Fruit fly (Drosophila melanogaster) whole organism, wandering third instar larva: ENCODE data around the gene Fnta.

Experiments used
- Abd-B ChIP-seq: fragments of >200 bp; optimal IDR thresholded peaks from 2 replicates; lab custom pipeline; 2017; ENCODE audit warnings: missing biosample characterization, missing genetic modification characterization
- CG9705 ChIP-seq: fragments of 200-800 bp; sonication (Bioruptor generic); optimal IDR thresholded peaks from 2 replicates; lab custom pipeline; 2018; ENCODE audit warnings: missing biosample characterization, mild to moderate bottlenecking, missing genetic modification characterization
- Dfd ChIP-seq: fragments of >200 bp; optimal IDR thresholded peaks from 2 replicates; lab custom pipeline; 2017; ENCODE audit warnings: missing biosample characterization, missing genetic modification characterization
- Dif ChIP-seq: fragments of 200-275, 200-300 bp; sonication (Bioruptor generic); optimal IDR thresholded peaks from 2 replicates; lab custom pipeline; 2018; ENCODE audit warnings: missing biosample characterization, missing genetic modification characterization; ENCODE audit not compliant: partially characterized antibody
- HLH106 ChIP-seq: fragments of 200-800 bp; optimal IDR thresholded peaks from 3 replicates; lab custom pipeline; 2019; ENCODE audit warnings: missing biosample characterization, mild to moderate bottlenecking, missing genetic modification characterization, moderate library complexity
- Hnf4 ChIP-seq: fragments of 200-800 bp; sonication (Bioruptor generic); optimal IDR thresholded peaks from 2 replicates; lab custom pipeline; 2016; ENCODE audit warnings: missing biosample characterization, mild to moderate bottlenecking, missing genetic modification characterization
- Hr78 ChIP-seq: fragments of >200 bp; optimal IDR thresholded peaks from 2 replicates; lab custom pipeline; 2017; ENCODE audit warnings: missing biosample characterization, missing genetic modification characterization
- Hr83 ChIP-seq: fragments of 200-300 bp; sonication (Bioruptor generic); optimal IDR thresholded peaks from 2 replicates; lab custom pipeline; 2016; ENCODE audit warnings: missing biosample characterization, mild to moderate bottlenecking, missing genetic modification characterization, moderate library complexity; ENCODE audit not compliant: poor library complexity, severe bottlenecking
- Jra ChIP-seq: sonication (Bioruptor generic); optimal IDR thresholded peaks from 2 replicates; lab custom pipeline; 2016; ENCODE audit warnings: missing biosample characterization, missing genetic modification characterization
- N ChIP-seq: fragments of >200 bp; optimal IDR thresholded peaks from 2 replicates; lab custom pipeline; 2018; ENCODE audit warnings: missing biosample characterization, missing external identifiers, missing genetic modification characterization
- OdsH ChIP-seq: fragments of 200-800 bp; sonication (Bioruptor generic); optimal IDR thresholded peaks from 2 replicates; lab custom pipeline; 2016; ENCODE audit warnings: missing biosample characterization, mild to moderate bottlenecking, missing genetic modification characterization
- Rel ChIP-seq, 2 experiments: fragments of 200-800 bp; sonication (Bioruptor generic) in 1 of 2; optimal IDR thresholded peaks; 2 replicates in 1 of 2; 3 replicates in 1 of 2; lab custom pipeline; 2016 to 2019; ENCODE audit warnings: mild to moderate bottlenecking in 2 of 2, missing biosample characterization in 2 of 2, missing genetic modification characterization in 2 of 2, moderate library complexity in 1 of 2
- Sp1 ChIP-seq: fragments of 200-800 bp; sonication (Bioruptor generic); optimal IDR thresholded peaks from 3 replicates; lab custom pipeline; 2019; ENCODE audit warnings: missing biosample characterization, mild to moderate bottlenecking, missing genetic modification characterization, moderate library complexity
- Vsx2 ChIP-seq: fragments of 200-300, 225-300 bp; sonication (Bioruptor generic); optimal IDR thresholded peaks from 2 replicates; lab custom pipeline; 2018; ENCODE audit warnings: missing biosample characterization, missing genetic modification characterization; ENCODE audit not compliant: partially characterized antibody
- br ChIP-seq: fragments of 200-800 bp; sonication (Bioruptor generic); optimal IDR thresholded peaks from 2 replicates; lab custom pipeline; 2016; ENCODE audit warnings: missing biosample characterization, missing genetic modification characterization
- brk ChIP-seq: fragments of 200-800 bp; sonication (Bioruptor generic); optimal IDR thresholded peaks from 2 replicates; lab custom pipeline; 2016; ENCODE audit warnings: missing biosample characterization, mild to moderate bottlenecking, missing genetic modification characterization
- dl ChIP-seq, 2 experiments: fragments of 175-275, 200-275 bp in 1 of 2; fragments of 200-275 bp in 1 of 2; sonication (Bioruptor generic); optimal IDR thresholded peaks; lab custom pipeline; 2018; ENCODE audit warnings: mild to moderate bottlenecking in 2 of 2, missing biosample characterization in 2 of 2, missing genetic modification characterization in 2 of 2, moderate library complexity in 2 of 2; ENCODE audit not compliant: partially characterized antibody in 2 of 2, insufficient read depth in 1 of 2
- dmrt93B ChIP-seq: fragments of 200-800 bp; sonication (Bioruptor generic); optimal IDR thresholded peaks from 2 replicates; lab custom pipeline; 2018; ENCODE audit warnings: missing biosample characterization, mild to moderate bottlenecking, missing genetic modification characterization
- dsf ChIP-seq: sonication (Bioruptor generic); optimal IDR thresholded peaks from 2 replicates; lab custom pipeline; 2016; ENCODE audit warnings: missing biosample characterization, missing genetic modification characterization, borderline replicate concordance
- ey ChIP-seq: fragments of 200-800 bp; sonication (Bioruptor generic); optimal IDR thresholded peaks from 2 replicates; lab custom pipeline; 2016; ENCODE audit warnings: missing biosample characterization, missing genetic modification characterization
- foxo ChIP-seq, 2 experiments: fragments of 200-800 bp; sonication (Bioruptor generic); optimal IDR thresholded peaks; 2 replicates in 1 of 2; 3 replicates in 1 of 2; lab custom pipeline; 2016 to 2017; ENCODE audit warnings: missing biosample characterization in 2 of 2, missing genetic modification characterization in 2 of 2
- fru ChIP-seq: fragments of 200-800 bp; sonication (Bioruptor generic); optimal IDR thresholded peaks from 3 replicates; lab custom pipeline; 2016; ENCODE audit warnings: missing biosample characterization, mild to moderate bottlenecking, missing genetic modification characterization
- h ChIP-seq: fragments of 200-800 bp; sonication (Bioruptor generic); optimal IDR thresholded peaks from 3 replicates; lab custom pipeline; 2016; ENCODE audit warnings: missing biosample characterization, mild to moderate bottlenecking, missing genetic modification characterization
- psq ChIP-seq: fragments of 200-800 bp; sonication (Bioruptor generic); optimal IDR thresholded peaks from 3 replicates; lab custom pipeline; 2017; ENCODE audit warnings: missing biosample characterization, mild to moderate bottlenecking, missing genetic modification characterization, moderate library complexity
- rgr ChIP-seq: fragments of 200-800 bp; sonication (Bioruptor generic); optimal IDR thresholded peaks from 3 replicates; lab custom pipeline; 2016; ENCODE audit warnings: missing biosample characterization, mild to moderate bottlenecking, missing genetic modification characterization
- sage ChIP-seq: fragments of 200-800 bp; sonication (Bioruptor generic); optimal IDR thresholded peaks from 2 replicates; lab custom pipeline; 2016; ENCODE audit warnings: missing biosample characterization, mild to moderate bottlenecking, missing genetic modification characterization
- sv ChIP-seq: fragments of 200-800 bp; sonication (Bioruptor generic); optimal IDR thresholded peaks from 3 replicates; lab custom pipeline; 2016; ENCODE audit warnings: missing biosample characterization, missing genetic modification characterization
- tai ChIP-seq: sonication (Bioruptor generic); optimal IDR thresholded peaks from 2 replicates; lab custom pipeline; 2016; ENCODE audit warnings: missing biosample characterization, missing genetic modification characterization
- usp ChIP-seq: fragments of >200 bp; optimal IDR thresholded peaks from 2 replicates; lab custom pipeline; 2017; ENCODE audit warnings: missing biosample characterization, missing genetic modification characterization
- woc ChIP-seq: sonication (Bioruptor generic); optimal IDR thresholded peaks from 2 replicates; lab custom pipeline; 2016; ENCODE audit warnings: missing biosample characterization, mild to moderate bottlenecking, missing genetic modification characterization

Gene Fnta

DNA sequence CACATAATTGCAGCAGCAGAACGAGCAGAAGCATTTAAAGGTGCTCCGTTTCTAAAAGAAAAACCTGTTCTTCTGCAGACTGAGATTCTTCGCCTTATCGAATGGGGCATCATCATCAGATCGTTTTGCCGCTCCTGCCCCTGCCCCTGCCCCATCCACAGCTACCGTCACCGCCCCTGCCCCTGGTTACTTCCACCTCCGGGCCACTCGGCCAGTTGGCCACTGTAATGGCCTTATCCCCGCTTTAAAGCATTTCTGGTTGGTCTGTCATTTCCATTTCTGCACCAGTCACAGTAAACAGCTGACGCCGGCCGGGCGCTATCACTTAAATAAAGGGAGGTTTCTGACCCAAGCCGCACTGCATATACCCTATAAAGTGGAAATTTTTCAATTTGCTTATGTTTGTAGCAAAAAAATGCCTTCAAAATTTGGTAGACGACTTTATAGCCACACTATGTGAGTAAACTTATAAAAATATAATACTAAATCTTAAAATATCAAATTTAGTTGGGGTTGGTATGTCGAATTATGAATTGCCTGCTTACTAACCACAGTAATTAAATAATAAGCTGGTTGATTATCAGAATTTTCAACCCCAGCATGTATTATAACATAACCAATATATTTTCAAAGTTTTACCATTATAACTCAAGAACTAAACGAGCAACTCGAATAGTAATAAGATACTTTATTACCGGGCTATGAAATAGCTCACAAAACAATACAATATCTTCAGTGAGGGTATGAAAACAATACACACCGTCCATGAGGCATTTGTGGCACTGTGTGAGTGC lies 19.6 kb downstream of the Fnta start:
- peak; percentile 45 for TF ChIP-seq br
- TF ChIP-seq h (GFP tag; lab: Kevin White, UChicago): peak; percentile 58
- peak; percentile 68 for TF ChIP-seq OdsH (GFP tag; lab: Kevin White, UChicago)
- peak in 1 of 2 experiments; percentile 70 for TF ChIP-seq foxo (GFP tag; optimal IDR thresholded peaks at IDR 0.05; lab: Kevin White, UChicago)
- TF ChIP-seq fru (GFP tag; lab: Kevin White, UChicago): peak; percentile 62
- TF ChIP-seq Hnf4 (GFP tag; lab: Kevin White, UChicago): peak; percentile 49
- TF ChIP-seq Hr78 (GFP tag; lab: Kevin White, UChicago): no peak
- TF ChIP-seq Dif (GFP tag; lab: Kevin White, UChicago): no peak
- TF ChIP-seq Hr83 (GFP tag; lab: Kevin White, UChicago): no peak
- TF ChIP-seq psq (GFP tag; lab: Kevin White, UChicago): peak; percentile 69
- TF ChIP-seq ey (GFP tag; lab: Kevin White, UChicago): peak; percentile 60
- no peak for TF ChIP-seq dl (GFP tag; optimal IDR thresholded peaks at IDR 0.05; lab: Kevin White, UChicago; ENCODE audit: insufficient read depth in 1 of 2, partially characterized antibody in 2 of 2)
- TF ChIP-seq Dfd (GFP tag; lab: Kevin White, UChicago): no peak
- TF ChIP-seq rgr (GFP tag; lab: Kevin White, UChicago): peak; percentile 57
- TF ChIP-seq sv (GFP tag; lab: Kevin White, UChicago): peak; percentile 51
- peak; percentile 93 for TF ChIP-seq woc (GFP tag; lab: Kevin White, UChicago)
- TF ChIP-seq dsf: peak; percentile 5
- TF ChIP-seq Abd-B (GFP tag; lab: Kevin White, UChicago): no peak
- no peak for TF ChIP-seq N (GFP tag; lab: Kevin White, UChicago)
- peak; percentile 20 for TF ChIP-seq brk
- no peak for TF ChIP-seq usp (GFP tag; lab: Kevin White, UChicago)
- TF ChIP-seq tai (GFP tag; lab: Kevin White, UChicago): peak; percentile 31
- peak; percentile 75 for TF ChIP-seq HLH106
- no peak for TF ChIP-seq Rel (GFP tag; optimal IDR thresholded peaks at IDR 0.05; lab: Kevin White, UChicago)
- TF ChIP-seq Rel (tag; optimal IDR thresholded peaks at IDR 0.05; lab: Kevin White, UChicago): no peak
- TF ChIP-seq Sp1 (GFP tag; lab: Kevin White, UChicago): peak; percentile 82
- peak; percentile 64 for TF ChIP-seq dmrt93B
- peak; percentile 60 for TF ChIP-seq CG9705 (GFP tag; lab: Kevin White, UChicago)

DNA sequence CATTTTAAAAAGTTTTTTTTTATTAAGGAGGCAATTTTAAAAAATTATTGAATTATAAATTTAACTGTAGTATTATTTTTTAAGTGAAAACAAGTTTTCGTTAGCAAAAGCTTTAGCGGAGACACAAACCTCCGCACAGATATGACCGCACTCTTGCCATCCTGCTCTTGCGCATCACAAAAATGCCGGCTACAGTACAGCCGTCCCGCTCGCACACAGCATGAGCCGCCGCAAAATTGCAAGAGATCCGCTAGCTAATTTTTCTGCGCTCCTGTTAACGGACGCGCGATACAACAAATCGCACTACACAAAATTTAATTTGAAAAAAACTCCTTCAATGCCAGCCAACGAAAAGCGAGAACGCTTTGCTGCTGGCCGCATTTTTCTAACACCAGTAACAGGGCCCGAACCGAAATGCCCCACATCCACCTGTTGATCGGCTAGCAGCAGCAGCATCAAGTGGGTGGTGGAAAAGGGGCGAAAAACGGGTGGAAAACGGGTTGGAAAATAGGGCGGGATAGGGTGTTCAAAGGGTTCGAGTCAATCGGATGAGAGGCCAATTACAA lies 20.4 kb downstream of the Fnta start:
- no peak for TF ChIP-seq Hr83 (GFP tag; lab: Kevin White, UChicago)
- peak; percentile 42 for TF ChIP-seq OdsH (GFP tag; lab: Kevin White, UChicago)
- TF ChIP-seq rgr (GFP tag; lab: Kevin White, UChicago): peak; percentile 4
- peak; percentile 29 for TF ChIP-seq woc (GFP tag; lab: Kevin White, UChicago)
- peak; percentile 54 for TF ChIP-seq h (GFP tag; lab: Kevin White, UChicago)
- peak in 1 of 2 experiments; percentile 26 for TF ChIP-seq dl (GFP tag; optimal IDR thresholded peaks at IDR 0.05; lab: Kevin White, UChicago; ENCODE audit: insufficient read depth in 1 of 2, partially characterized antibody in 2 of 2)
- no peak for TF ChIP-seq br
- TF ChIP-seq Vsx2 (GFP tag; lab: Kevin White, UChicago): peak; percentile 79
- TF ChIP-seq N (GFP tag; lab: Kevin White, UChicago): no peak
- TF ChIP-seq sage (GFP tag; lab: Kevin White, UChicago): peak; percentile 15
- no peak for TF ChIP-seq Rel (GFP tag; optimal IDR thresholded peaks at IDR 0.05; lab: Kevin White, UChicago)
- TF ChIP-seq Rel (tag; optimal IDR thresholded peaks at IDR 0.05; lab: Kevin White, UChicago): peak; percentile 44
- peak; percentile 0 for TF ChIP-seq ey (GFP tag; lab: Kevin White, UChicago)
- TF ChIP-seq dmrt93B: no peak
- TF ChIP-seq Dif (GFP tag; lab: Kevin White, UChicago): peak; percentile 73
- TF ChIP-seq CG9705 (GFP tag; lab: Kevin White, UChicago): no peak
- peak; percentile 46 for TF ChIP-seq brk
- TF ChIP-seq Jra (GFP tag; lab: Kevin White, UChicago): no peak
- TF ChIP-seq Sp1 (GFP tag; lab: Kevin White, UChicago): peak; percentile 45
